Worm (Caenorhabditis elegans) whole organism, late embryonic: ENCODE measurements around the gene T24A6.1.
A peak's percentile ranks its signal among the peaks of the same experiment; 100 is the strongest.

Experiments used
- C38D4.7 ChIP-seq: fragments of 200-800 bp; sonication (Bioruptor generic); optimal IDR thresholded peaks from 2 replicates; lab custom pipeline; 2018; ENCODE audit warnings: mild to moderate bottlenecking, missing genetic modification characterization, moderate library complexity, missing compliant biosample characterization
- F13H6.1 ChIP-seq: sonication (generic microtip); optimal IDR thresholded peaks from 2 replicates; lab custom pipeline; 2016; ENCODE audit warnings: missing genetic modification characterization, missing compliant biosample characterization
- T23F11.4 ChIP-seq: fragments of 200-800 bp; sonication (Bioruptor generic); optimal IDR thresholded peaks from 2 replicates; lab custom pipeline; 2018; ENCODE audit warnings: mild to moderate bottlenecking, missing genetic modification characterization, missing compliant biosample characterization
- Y22D7AL.16 ChIP-seq: sonication (generic microtip); optimal IDR thresholded peaks from 2 replicates; lab custom pipeline; 2016; ENCODE audit warnings: missing genetic modification characterization, missing compliant biosample characterization
- ceh-18 ChIP-seq: sonication (generic microtip); optimal IDR thresholded peaks from 2 replicates; lab custom pipeline; 2016; ENCODE audit warnings: missing genetic modification characterization, missing compliant biosample characterization
- ceh-2 ChIP-seq: sonication (generic microtip); optimal IDR thresholded peaks from 2 replicates; lab custom pipeline; 2016; ENCODE audit warnings: missing genotype, missing genetic modification characterization, missing compliant biosample characterization
- ceh-22 ChIP-seq: sonication (generic microtip); optimal IDR thresholded peaks from 2 replicates; lab custom pipeline; 2017; ENCODE audit warnings: missing biosample characterization, missing genetic modification characterization
- ceh-24 ChIP-seq: sonication (generic microtip); optimal IDR thresholded peaks from 2 replicates; lab custom pipeline; 2016; ENCODE audit warnings: mild to moderate bottlenecking, missing genetic modification characterization, missing compliant biosample characterization
- ceh-30 ChIP-seq: fragments of 150-350 bp; optimal IDR thresholded peaks from 2 replicates; lab custom pipeline; 2014; ENCODE audit warnings: missing biosample characterization, missing genetic modification characterization
- ceh-31 ChIP-seq: sonication (generic microtip); optimal IDR thresholded peaks from 2 replicates; lab custom pipeline; 2016; ENCODE audit warnings: missing genetic modification characterization, missing compliant biosample characterization
- ceh-34 ChIP-seq: sonication (generic microtip); optimal IDR thresholded peaks from 2 replicates; lab custom pipeline; 2016; ENCODE audit warnings: mild to moderate bottlenecking, missing genetic modification characterization, missing compliant biosample characterization
- ceh-45 ChIP-seq: fragments of 200-800 bp; sonication (Bioruptor generic); IDR thresholded peaks from 2 replicates; pipeline ENCODE4 v1.3.6; 2022; ENCODE audit warnings: missing genetic modification reagents, missing genetic modification characterization, missing compliant biosample characterization
- ceh-9 ChIP-seq: sonication (generic microtip); optimal IDR thresholded peaks from 2 replicates; lab custom pipeline; 2016; ENCODE audit warnings: mild to moderate bottlenecking, missing genetic modification characterization, inconsistent platforms, missing compliant biosample characterization
- elt-2 ChIP-seq: sonication (generic microtip); optimal IDR thresholded peaks from 2 replicates; lab custom pipeline; 2016; ENCODE audit warnings: missing genetic modification reagents, missing genetic modification characterization, missing compliant biosample characterization
- elt-4 ChIP-seq: sonication (generic microtip); optimal IDR thresholded peaks from 2 replicates; lab custom pipeline; 2016; ENCODE audit warnings: missing genetic modification characterization, missing compliant biosample characterization
- ets-4 ChIP-seq: sonication (generic microtip); optimal IDR thresholded peaks from 2 replicates; lab custom pipeline; 2016; ENCODE audit warnings: missing genetic modification characterization, missing compliant biosample characterization
- hlh-13 ChIP-seq: fragments of 200-800 bp; sonication (Bioruptor generic); optimal IDR thresholded peaks from 2 replicates; lab custom pipeline; 2018; ENCODE audit warnings: mild to moderate bottlenecking, missing genetic modification characterization, missing compliant biosample characterization
- hlh-15 ChIP-seq: sonication (generic microtip); optimal IDR thresholded peaks from 2 replicates; lab custom pipeline; 2016; ENCODE audit warnings: missing genetic modification characterization, missing compliant biosample characterization
- hlh-30 ChIP-seq: sonication (generic microtip); optimal IDR thresholded peaks from 2 replicates; lab custom pipeline; 2017; ENCODE audit warnings: antibody characterized with exemption, missing genetic modification characterization, missing compliant biosample characterization; ENCODE audit not compliant: insufficient read depth
- hlh-6 ChIP-seq: sonication (generic microtip); optimal IDR thresholded peaks from 2 replicates; lab custom pipeline; 2016; ENCODE audit warnings: missing genotype, missing genetic modification characterization, missing compliant biosample characterization
- hlh-8 ChIP-seq: sonication (generic microtip); optimal IDR thresholded peaks from 2 replicates; lab custom pipeline; 2016; ENCODE audit warnings: missing genotype, missing genetic modification characterization, missing compliant biosample characterization
- lim-6 ChIP-seq: sonication (generic microtip); optimal IDR thresholded peaks from 2 replicates; lab custom pipeline; 2016; ENCODE audit warnings: missing genetic modification characterization, missing compliant biosample characterization
- mec-3 ChIP-seq: sonication (generic microtip); optimal IDR thresholded peaks from 2 replicates; lab custom pipeline; 2016; ENCODE audit warnings: borderline replicate concordance, missing genetic modification characterization, missing compliant biosample characterization
- nfya-1 ChIP-seq: sonication (generic microtip); optimal IDR thresholded peaks from 2 replicates; lab custom pipeline; 2017; ENCODE audit warnings: missing genetic modification characterization, mild to moderate bottlenecking, missing compliant biosample characterization, antibody characterized with exemption, moderate library complexity
- nhr-11 ChIP-seq: fragments of 150-350 bp; optimal IDR thresholded peaks from 2 replicates; lab custom pipeline; 2014; ENCODE audit warnings: missing biosample characterization, missing genetic modification characterization
- nhr-232 ChIP-seq: sonication (generic microtip); optimal IDR thresholded peaks from 2 replicates; lab custom pipeline; 2016; ENCODE audit warnings: missing genetic modification characterization, missing compliant biosample characterization
- npax-4 ChIP-seq: sonication (generic microtip); optimal IDR thresholded peaks from 2 replicates; lab custom pipeline; 2016; ENCODE audit warnings: missing genetic modification characterization, missing compliant biosample characterization
- odd-2 ChIP-seq: sonication (generic microtip); optimal IDR thresholded peaks from 2 replicates; lab custom pipeline; 2017; ENCODE audit warnings: antibody characterized with exemption, mild to moderate bottlenecking, missing genetic modification characterization, missing compliant biosample characterization
- pax-1 ChIP-seq: fragments of 150-350 bp; optimal IDR thresholded peaks from 2 replicates; lab custom pipeline; 2014; ENCODE audit warnings: missing biosample characterization, missing genetic modification characterization
- rnt-1 ChIP-seq: sonication (generic microtip); optimal IDR thresholded peaks from 2 replicates; lab custom pipeline; 2016; ENCODE audit warnings: missing genetic modification characterization, missing compliant biosample characterization
- sdc-2 ChIP-seq: sonication (generic microtip); optimal IDR thresholded peaks from 2 replicates; lab custom pipeline; 2016; ENCODE audit warnings: missing genotype, missing genetic modification characterization, missing compliant biosample characterization
- sox-4 ChIP-seq: sonication (generic microtip); optimal IDR thresholded peaks from 2 replicates; lab custom pipeline; 2017; ENCODE audit warnings: mild to moderate bottlenecking, missing genetic modification characterization, inconsistent platforms, missing compliant biosample characterization
- ttx-3 ChIP-seq: sonication (generic microtip); optimal IDR thresholded peaks from 2 replicates; lab custom pipeline; 2016; ENCODE audit warnings: missing genetic modification reagents, missing genetic modification characterization, missing compliant biosample characterization
- unc-3 ChIP-seq, 2 experiments: fragments of 200-800 bp in 1 of 2; sonication (Bioruptor generic) in 1 of 2; sonication (generic microtip) in 1 of 2; conservative IDR thresholded peaks in 1 of 2; optimal IDR thresholded peaks in 1 of 2; 2 replicates each; pipeline versions ENCODE4 v1.3.6 to Lab custom; 2016 to 2022; ENCODE audit warnings: missing compliant biosample characterization in 2 of 2, missing genetic modification characterization in 2 of 2, missing genetic modification reagents in 1 of 2
- unc-42 ChIP-seq: sonication (generic microtip); optimal IDR thresholded peaks from 2 replicates; lab custom pipeline; 2016; ENCODE audit warnings: missing genotype, missing genetic modification characterization, missing compliant biosample characterization
- unc-86 ChIP-seq: sonication (generic microtip); optimal IDR thresholded peaks from 2 replicates; lab custom pipeline; 2016; ENCODE audit warnings: missing genetic modification characterization, missing compliant biosample characterization
- ztf-16 ChIP-seq: sonication (generic microtip); optimal IDR thresholded peaks from 2 replicates; lab custom pipeline; 2017; ENCODE audit warnings: missing genetic modification characterization, missing compliant biosample characterization

Gene T24A6.1

ce11 chrV:3551765-3552164 lies 7.1 kb upstream of the T24A6.1 start, which contains the start of gene grl-28:
Gene grl-28 (minus strand): TSS chrV:3551865.
- no peak for TF ChIP-seq hlh-15 (tag; lab: Kevin White, UChicago)
- no peak for TF ChIP-seq ttx-3 (tag; lab: Kevin White, UChicago)
- TF ChIP-seq mec-3 (tag; lab: Kevin White, UChicago) = no peak
- TF ChIP-seq ceh-30 = no peak
- no peak for TF ChIP-seq odd-2 (tag; lab: Kevin White, UChicago)
- no peak for TF ChIP-seq unc-86 (tag; lab: Kevin White, UChicago)

- TF ChIP-seq Y22D7AL.16 (tag; lab: Kevin White, UChicago) (no peak), unc-42 (tag; lab: Kevin White, UChicago) (no peak), elt-2 (peak; percentile 86), hlh-13 (GFP tag; lab: Kevin White, UChicago) (no peak)
These were observed 5.9 kb upstream of the T24A6.1 start, which contains the start of gene T24A6.20 for ce11 chrV:3552740-3553469. Gene T24A6.20 (plus strand): TSS chrV:3553134.

ce11 chrV:3554869-3555268 lies 4.0 kb upstream of the T24A6.1 start, which contains the start of gene grl-29:
Gene grl-29 (minus strand): TSS chrV:3555236.
- TF ChIP-seq elt-4 (tag; lab: Kevin White, UChicago) (no peak), ceh-22 (tag; lab: Kevin White, UChicago) (no peak), ceh-45 (no peak), T23F11.4 (no peak), ceh-34 (tag; lab: Kevin White, UChicago) (no peak), rnt-1 (no peak), nhr-11 (tag; lab: Kevin White, UChicago) (no peak), lim-6 (tag; lab: Kevin White, UChicago) (no peak), unc-42 (tag; lab: Kevin White, UChicago) (no peak), nhr-232 (no peak), unc-3 (GFP tag; conservative IDR thresholded peaks at IDR 0.05; lab: Robert Waterston, UW) (no peak), unc-3 (tag; optimal IDR thresholded peaks at IDR 0.05; lab: Kevin White, UChicago) (no peak), ceh-31 (tag; lab: Kevin White, UChicago) (no peak)

ce11 chrV:3555986-3556385 lies 2.9 kb upstream of the T24A6.1 start, which contains the start of gene grl-30:
Gene grl-30 (plus strand): TSS chrV:3556286.
- TF ChIP-seq ceh-18 (tag; lab: Kevin White, UChicago) = no peak
- no peak for TF ChIP-seq ceh-31 (tag; lab: Kevin White, UChicago)
- TF ChIP-seq hlh-6 (tag; lab: Kevin White, UChicago) = no peak
- no peak for TF ChIP-seq F13H6.1 (tag; lab: Kevin White, UChicago)
- no peak for TF ChIP-seq hlh-30 (tag; lab: Kevin White, UChicago)
- no peak for TF ChIP-seq rnt-1
- TF ChIP-seq npax-4 (tag; lab: Kevin White, UChicago) = no peak
- no peak for TF ChIP-seq ceh-9 (tag; lab: Kevin White, UChicago)

- TF ChIP-seq ceh-30 = no peak
- no peak for TF ChIP-seq hlh-13 (GFP tag; lab: Kevin White, UChicago)
- TF ChIP-seq ceh-24 (tag; lab: Kevin White, UChicago) = no peak
- no peak for TF ChIP-seq ceh-2 (tag; lab: Kevin White, UChicago)
- no peak for TF ChIP-seq lim-6 (tag; lab: Kevin White, UChicago)
- TF ChIP-seq sdc-2 (tag; lab: Kevin White, UChicago) = no peak
- no peak for TF ChIP-seq Y22D7AL.16 (tag; lab: Kevin White, UChicago)
- TF ChIP-seq nhr-232 = no peak
- no peak for TF ChIP-seq sox-4 (tag; lab: Kevin White, UChicago)
- TF ChIP-seq ets-4 (tag; lab: Kevin White, UChicago) = no peak
- no peak for TF ChIP-seq unc-3 (GFP tag; conservative IDR thresholded peaks at IDR 0.05; lab: Robert Waterston, UW)
- no peak for TF ChIP-seq unc-3 (tag; optimal IDR thresholded peaks at IDR 0.05; lab: Kevin White, UChicago)
- no peak for TF ChIP-seq ztf-16
- TF ChIP-seq nfya-1 = no peak
- TF ChIP-seq ceh-31 (tag; lab: Kevin White, UChicago) = no peak
- no peak for TF ChIP-seq hlh-8
- no peak for TF ChIP-seq pax-1 (tag; lab: Kevin White, UChicago)
- no peak for TF ChIP-seq C38D4.7 (GFP tag; lab: Kevin White, UChicago)
- no peak for TF ChIP-seq npax-4 (tag; lab: Kevin White, UChicago)
- TF ChIP-seq elt-4 (tag; lab: Kevin White, UChicago) = no peak
These were observed 1.4 kb upstream of the T24A6.1 start, which contains the start of gene grl-31 for ce11 chrV:3557422-3557821. Gene grl-31 (minus strand): TSS chrV:3557778.
